Fruit fly (Drosophila melanogaster) whole organism, pupa: ENCODE data around the gene CG6833.

Experiments used
- CG10348 ChIP-seq: fragments of 200-800 bp; sonication (Bioruptor generic); IDR thresholded peaks from 2 replicates; pipeline ENCODE4 v1.3.6; 2022; ENCODE audit warnings: missing biosample characterization, missing genetic modification characterization
- CG12605 ChIP-seq: fragments of 200-800 bp; sonication (Bioruptor generic); IDR thresholded peaks from 2 replicates; pipeline ENCODE4 v1.3.6; 2022; ENCODE audit warnings: missing biosample characterization, missing genetic modification characterization
- CG13204 ChIP-seq: fragments of 200-800 bp; sonication (Bioruptor generic); optimal IDR thresholded peaks from 2 replicates; lab custom pipeline; 2018; ENCODE audit warnings: missing biosample characterization, mild to moderate bottlenecking, missing genetic modification characterization, moderate library complexity
- CG14655 ChIP-seq: fragments of 200-800 bp; sonication (Bioruptor generic); optimal IDR thresholded peaks from 3 replicates; lab custom pipeline; 2017; ENCODE audit warnings: mild to moderate bottlenecking, missing biosample characterization, missing genetic modification reagents, missing genetic modification characterization
- CG15710 ChIP-seq: fragments of 200-800 bp; sonication (Bioruptor generic); optimal IDR thresholded peaks from 2 replicates; lab custom pipeline; 2018; ENCODE audit warnings: missing biosample characterization, mild to moderate bottlenecking, missing genetic modification characterization, moderate library complexity
- CG17806 ChIP-seq: fragments of 200-800 bp; sonication (Bioruptor generic); optimal IDR thresholded peaks from 2 replicates; lab custom pipeline; 2018; ENCODE audit warnings: missing biosample characterization, mild to moderate bottlenecking, missing genetic modification characterization, moderate library complexity
- CG32121 ChIP-seq: fragments of 200-800 bp; sonication (Bioruptor generic); IDR thresholded peaks from 2 replicates; pipeline ENCODE4 v1.3.6; 2022; ENCODE audit warnings: missing biosample characterization, missing genetic modification characterization
- CG34367 ChIP-seq: fragments of 200-800 bp; sonication (Bioruptor generic); optimal IDR thresholded peaks from 2 replicates; lab custom pipeline; 2018; ENCODE audit warnings: missing biosample characterization, mild to moderate bottlenecking, missing genetic modification characterization
- CG4496 ChIP-seq: fragments of 200-800 bp; sonication (Bioruptor generic); IDR thresholded peaks from 3 replicates; pipeline ENCODE4 v1.3.6; 2022; ENCODE audit warnings: missing biosample characterization, missing genetic modification characterization
- CG8159 ChIP-seq: fragments of 200-800 bp; sonication (Bioruptor generic); optimal IDR thresholded peaks from 3 replicates; lab custom pipeline; 2018; ENCODE audit warnings: missing biosample characterization, mild to moderate bottlenecking, missing genetic modification characterization, moderate library complexity
- CG8301 ChIP-seq: fragments of 200-800 bp; sonication (Bioruptor generic); optimal IDR thresholded peaks from 2 replicates; lab custom pipeline; 2018; ENCODE audit warnings: missing biosample characterization, mild to moderate bottlenecking, missing genetic modification characterization
- CG9948 ChIP-seq: fragments of 200-800 bp; sonication (Bioruptor generic); optimal IDR thresholded peaks from 2 replicates; lab custom pipeline; 2018; ENCODE audit warnings: missing biosample characterization, mild to moderate bottlenecking, missing genetic modification characterization, moderate library complexity
- D1 ChIP-seq: fragments of 200-800 bp; sonication (Bioruptor generic); optimal IDR thresholded peaks from 2 replicates; lab custom pipeline; 2018; ENCODE audit warnings: missing biosample characterization, mild to moderate bottlenecking, missing genetic modification characterization, moderate library complexity
- EcR ChIP-seq: fragments of 200-800 bp; sonication (Bioruptor generic); optimal IDR thresholded peaks from 3 replicates; lab custom pipeline; 2019; ENCODE audit warnings: missing biosample characterization, missing genetic modification characterization, mild to moderate bottlenecking, moderate library complexity, missing genetic modification reagents
- Ets98B ChIP-seq: fragments of 200-800 bp; sonication (Bioruptor generic); IDR thresholded peaks from 2 replicates; pipeline ENCODE4 v1.3.6; 2022; ENCODE audit warnings: missing biosample characterization, missing genetic modification characterization
- Pif1A ChIP-seq: fragments of 200-800 bp; sonication (Bioruptor generic); optimal IDR thresholded peaks from 3 replicates; lab custom pipeline; 2016; ENCODE audit warnings: missing biosample characterization, missing genetic modification characterization
- Pif1B ChIP-seq: fragments of 200-800 bp; sonication (Bioruptor generic); optimal IDR thresholded peaks from 3 replicates; lab custom pipeline; 2016; ENCODE audit warnings: missing biosample characterization, missing genetic modification characterization
- Snoo ChIP-seq: fragments of 200-800 bp; sonication (Bioruptor generic); optimal IDR thresholded peaks from 3 replicates; lab custom pipeline; 2017; ENCODE audit warnings: missing biosample characterization, mild to moderate bottlenecking, missing genetic modification characterization, inconsistent platforms
- fd96Ca ChIP-seq: fragments of 200-800 bp; sonication (Bioruptor generic); IDR thresholded peaks from 3 replicates; pipeline ENCODE4 v1.3.6; 2022; ENCODE audit warnings: missing biosample characterization, missing genetic modification characterization
- gl ChIP-seq: fragments of 200-800 bp; sonication (Bioruptor generic); optimal IDR thresholded peaks from 2 replicates; lab custom pipeline; 2018; ENCODE audit warnings: missing biosample characterization, mild to moderate bottlenecking, missing genetic modification characterization
- rn ChIP-seq: fragments of 200-800 bp; sonication (Bioruptor generic); IDR thresholded peaks from 2 replicates; pipeline ENCODE4 v1.3.6; 2022; ENCODE audit warnings: missing biosample characterization, missing genetic modification characterization

CG6833 gene

dm6 chr3L:14063241-14064064 lies 12.4 kb downstream of the CG6833 start:
- TF ChIP-seq gl (tag; lab: Kevin White, UChicago) (no peak), CG4496 (GFP tag; lab: Robert Waterston, UW) (peak; percentile 27; the same call in 1 of the 3 replicates), Ets98B (GFP tag; lab: Robert Waterston, UW) (no peak; the same call in 1 of the 2 replicates), CG15710 (tag; lab: Kevin White, UChicago) (peak; percentile 35), D1 (no peak), CG10348 (GFP tag; lab: Robert Waterston, UW) (peak; percentile 54), fd96Ca (GFP tag; lab: Robert Waterston, UW) (peak; percentile 15; the same call in 1 of the 3 replicates), CG14655 (GFP tag; lab: Kevin White, UChicago) (no peak), CG32121 (GFP tag; lab: Robert Waterston, UW) (0 out of 2 replicates have a peak, but pooled peaks have one; percentile 16), Pif1A (peak; percentile 23), EcR (GFP tag; lab: Kevin White, UChicago) (peak; percentile 78), CG17806 (tag; lab: Kevin White, UChicago) (no peak), CG8301 (tag; lab: Kevin White, UChicago) (peak; percentile 43), rn (GFP tag; lab: Robert Waterston, UW) (no peak), CG13204 (GFP tag; lab: Kevin White, UChicago) (peak; percentile 33), CG34367 (tag; lab: Kevin White, UChicago) (peak; percentile 18), CG9948 (peak; percentile 39)
- TF ChIP-seq, all 21 proteins: peak for 11

- TF ChIP-seq Snoo (tag; lab: Kevin White, UChicago) (no peak), CG13204 (GFP tag; lab: Kevin White, UChicago) (no peak), CG14655 (GFP tag; lab: Kevin White, UChicago) (no peak), CG15710 (tag; lab: Kevin White, UChicago) (no peak), Ets98B (GFP tag; lab: Robert Waterston, UW) (no peak; the same call in 1 of the 2 replicates), rn (GFP tag; lab: Robert Waterston, UW) (no peak), CG8301 (tag; lab: Kevin White, UChicago) (no peak), CG4496 (GFP tag; lab: Robert Waterston, UW) (no peak), EcR (GFP tag; lab: Kevin White, UChicago) (no peak), Pif1B (GFP tag; lab: Kevin White, UChicago) (no peak), D1 (no peak), CG32121 (GFP tag; lab: Robert Waterston, UW) (no peak), CG34367 (tag; lab: Kevin White, UChicago) (no peak), gl (tag; lab: Kevin White, UChicago) (no peak), CG17806 (tag; lab: Kevin White, UChicago) (no peak), CG9948 (no peak), CG10348 (GFP tag; lab: Robert Waterston, UW) (no peak), Pif1A (no peak), fd96Ca (GFP tag; lab: Robert Waterston, UW) (no peak), CG8159 (tag; lab: Kevin White, UChicago) (no peak)
Measured at dm6 chr3L:14064065-14064414, 13.0 kb downstream of the CG6833 start.

dm6 chr3L:14071621-14072020 lies 20.6 kb downstream of the CG6833 start, which contains the start of gene Pex1:
TSS of gene Pex1 (plus strand) at chr3L:14071892.
- TF ChIP-seq CG9948 (no peak), CG8159 (tag; lab: Kevin White, UChicago) (no peak), CG4496 (GFP tag; lab: Robert Waterston, UW) (0 out of 3 replicates have a peak, but pooled peaks have one; percentile 25), CG13204 (GFP tag; lab: Kevin White, UChicago) (no peak), EcR (GFP tag; lab: Kevin White, UChicago) (no peak), CG17806 (tag; lab: Kevin White, UChicago) (no peak), CG8301 (tag; lab: Kevin White, UChicago) (no peak), CG15710 (tag; lab: Kevin White, UChicago) (no peak), gl (tag; lab: Kevin White, UChicago) (no peak), Ets98B (GFP tag; lab: Robert Waterston, UW) (no peak; the same call in none of the 2 replicates), Pif1B (GFP tag; lab: Kevin White, UChicago) (no peak), CG34367 (tag; lab: Kevin White, UChicago) (no peak), D1 (no peak), CG14655 (GFP tag; lab: Kevin White, UChicago) (no peak), rn (GFP tag; lab: Robert Waterston, UW) (no peak), Snoo (tag; lab: Kevin White, UChicago) (no peak), CG12605 (GFP tag; lab: Robert Waterston, UW) (peak; percentile 79)

dm6 chr3L:14075472-14075871 lies 24.5 kb downstream of the CG6833 start, which contains the start of gene btl:
TSS of gene btl (plus strand) at chr3L:14075772.
- TF ChIP-seq CG8159 (tag; lab: Kevin White, UChicago) (no peak), Snoo (tag; lab: Kevin White, UChicago) (no peak), CG17806 (tag; lab: Kevin White, UChicago) (no peak), CG9948 (no peak)

dm6 chr3L:14076559-14076958 lies 25.6 kb downstream of the CG6833 start:
- TF ChIP-seq Pif1B (GFP tag; lab: Kevin White, UChicago) (no peak), Pif1A (no peak)
